Fruit fly (Drosophila melanogaster) whole organism, prepupa: ENCODE data around the gene CG15641.
A peak's percentile ranks its signal among the peaks of the same experiment; 100 is the strongest.

Experiments used
- Blimp-1 ChIP-seq: fragments of 200-800 bp; sonication (Bioruptor generic); optimal IDR thresholded peaks from 3 replicates; lab custom pipeline; 2017; ENCODE audit warnings: missing biosample characterization, missing genetic modification characterization, mild to moderate bottlenecking, moderate library complexity, missing genetic modification reagents
- CG10631 ChIP-seq: fragments of 200-800 bp; sonication (Bioruptor generic); optimal IDR thresholded peaks from 2 replicates; lab custom pipeline; 2016; ENCODE audit warnings: missing biosample characterization, missing genetic modification characterization
- CG10669 ChIP-seq: fragments of 200-800 bp; sonication (Bioruptor generic); optimal IDR thresholded peaks from 3 replicates; lab custom pipeline; 2018; ENCODE audit warnings: missing biosample characterization, mild to moderate bottlenecking, missing genetic modification characterization, moderate library complexity
- CG11294 ChIP-seq: fragments of 200-800 bp; sonication (Bioruptor generic); IDR thresholded peaks from 2 replicates; pipeline ENCODE4 v1.3.6; 2022; ENCODE audit warnings: missing biosample characterization, missing genetic modification characterization
- CG11762 ChIP-seq: fragments of 200-800 bp; sonication (Bioruptor generic); optimal IDR thresholded peaks from 3 replicates; lab custom pipeline; 2016; ENCODE audit warnings: missing biosample characterization, missing genetic modification characterization; ENCODE audit not compliant: insufficient read depth
- CG11902 ChIP-seq: fragments of 200-800 bp; sonication (Bioruptor generic); optimal IDR thresholded peaks from 3 replicates; lab custom pipeline; 2016; ENCODE audit warnings: missing biosample characterization, missing genetic modification characterization
- CG15336 ChIP-seq: fragments of 200-800 bp; sonication (Bioruptor generic); IDR thresholded peaks from 2 replicates; pipeline ENCODE4 v1.3.6; 2022; ENCODE audit warnings: missing biosample characterization, missing genetic modification characterization
- CG1621 ChIP-seq: fragments of 200-800 bp; sonication (Bioruptor generic); optimal IDR thresholded peaks from 3 replicates; lab custom pipeline; 2018; ENCODE audit warnings: missing biosample characterization, mild to moderate bottlenecking, missing genetic modification characterization
- CG16779 ChIP-seq: fragments of 200-800 bp; sonication (Bioruptor generic); optimal IDR thresholded peaks from 3 replicates; lab custom pipeline; 2017; ENCODE audit warnings: missing biosample characterization, mild to moderate bottlenecking, missing genetic modification characterization
- CG31627 ChIP-seq: fragments of 200-800 bp; sonication (Bioruptor generic); optimal IDR thresholded peaks from 3 replicates; lab custom pipeline; 2016; ENCODE audit warnings: missing biosample characterization, missing genetic modification characterization
- CG32006 ChIP-seq: fragments of 200-800 bp; sonication (Bioruptor generic); optimal IDR thresholded peaks from 3 replicates; lab custom pipeline; 2017; ENCODE audit warnings: missing biosample characterization, mild to moderate bottlenecking, missing genetic modification characterization
- CG34406 ChIP-seq: fragments of 200-800 bp; sonication (Bioruptor generic); optimal IDR thresholded peaks from 3 replicates; lab custom pipeline; 2016; ENCODE audit warnings: missing biosample characterization, missing genetic modification characterization
- CG3919 ChIP-seq: fragments of 200-800 bp; sonication (Bioruptor generic); optimal IDR thresholded peaks from 3 replicates; lab custom pipeline; 2016; ENCODE audit warnings: missing biosample characterization, missing genetic modification characterization
- CG6163 ChIP-seq: fragments of 200-800 bp; sonication (Bioruptor generic); IDR thresholded peaks from 3 replicates; pipeline ENCODE4 v1.3.6; 2022; ENCODE audit warnings: missing biosample characterization, missing genetic modification characterization
- CG6792 ChIP-seq: fragments of 200-800 bp; sonication (Bioruptor generic); optimal IDR thresholded peaks from 3 replicates; lab custom pipeline; 2016; ENCODE audit warnings: missing biosample characterization, missing genetic modification characterization
- CG6808 ChIP-seq: fragments of 200-800 bp; sonication (Bioruptor generic); optimal IDR thresholded peaks from 3 replicates; lab custom pipeline; 2017; ENCODE audit warnings: missing biosample characterization, missing genetic modification characterization, mild to moderate bottlenecking, moderate library complexity, missing genetic modification reagents
- CG6854 ChIP-seq: fragments of 200-800 bp; sonication (Bioruptor generic); optimal IDR thresholded peaks from 2 replicates; lab custom pipeline; 2017; ENCODE audit warnings: missing biosample characterization, mild to moderate bottlenecking, missing genetic modification characterization
- CG7368 ChIP-seq: fragments of 200-800 bp; sonication (Bioruptor generic); optimal IDR thresholded peaks from 3 replicates; lab custom pipeline; 2016; ENCODE audit warnings: missing biosample characterization, missing genetic modification characterization
- CG8119 ChIP-seq: fragments of 200-800 bp; sonication (Bioruptor generic); IDR thresholded peaks from 3 replicates; pipeline ENCODE4 v1.3.6; 2022; ENCODE audit warnings: missing biosample characterization, missing genetic modification characterization
- CG8319 ChIP-seq: fragments of 200-800 bp; sonication (Bioruptor generic); optimal IDR thresholded peaks from 3 replicates; lab custom pipeline; 2016; ENCODE audit warnings: missing biosample characterization, missing genetic modification characterization
- CG8632 ChIP-seq: fragments of 200-800 bp; sonication (Bioruptor generic); optimal IDR thresholded peaks from 3 replicates; lab custom pipeline; 2016; ENCODE audit warnings: missing biosample characterization, missing genetic modification characterization
- Eip75B ChIP-seq: fragments of 200-800 bp; sonication (Bioruptor generic); optimal IDR thresholded peaks from 3 replicates; lab custom pipeline; 2016; ENCODE audit warnings: missing biosample characterization, missing genetic modification characterization
- Eip93F ChIP-seq: fragments of 200-800 bp; sonication (Bioruptor generic); optimal IDR thresholded peaks from 2 replicates; lab custom pipeline; 2016; ENCODE audit warnings: missing biosample characterization, mild to moderate bottlenecking, missing genetic modification characterization
- Ets21C ChIP-seq: fragments of 200-800 bp; sonication (Bioruptor generic); optimal IDR thresholded peaks from 3 replicates; lab custom pipeline; 2016; ENCODE audit warnings: missing biosample characterization, missing genetic modification characterization
- Ets96B ChIP-seq: fragments of 200-800 bp; optimal IDR thresholded peaks from 2 replicates; lab custom pipeline; 2019; ENCODE audit warnings: missing biosample characterization, mild to moderate bottlenecking, missing genetic modification characterization, moderate library complexity
- Gug ChIP-seq: fragments of 200-800 bp; sonication (Bioruptor generic); IDR thresholded peaks from 2 replicates; pipeline ENCODE4 v1.3.6; 2022; ENCODE audit warnings: missing biosample characterization, missing genetic modification characterization
- Hr39 ChIP-seq: fragments of 200-800 bp; sonication (Bioruptor generic); optimal IDR thresholded peaks from 2 replicates; lab custom pipeline; 2016; ENCODE audit warnings: missing biosample characterization, missing genetic modification characterization
- Hr4 ChIP-seq: fragments of 200-800 bp; sonication (Bioruptor generic); optimal IDR thresholded peaks from 3 replicates; lab custom pipeline; 2016; ENCODE audit warnings: missing biosample characterization, missing genetic modification characterization
- Met ChIP-seq: fragments of 200-800 bp; sonication (Bioruptor generic); optimal IDR thresholded peaks from 3 replicates; lab custom pipeline; 2016; ENCODE audit warnings: missing biosample characterization, missing genetic modification characterization
- OdsH ChIP-seq: fragments of 200-800 bp; sonication (Bioruptor generic); optimal IDR thresholded peaks from 3 replicates; lab custom pipeline; 2016; ENCODE audit warnings: missing biosample characterization, missing genetic modification characterization
- Smox ChIP-seq: fragments of 200-800 bp; sonication (Bioruptor generic); optimal IDR thresholded peaks from 3 replicates; lab custom pipeline; 2016; ENCODE audit warnings: missing biosample characterization, missing genetic modification characterization
- Sox102F ChIP-seq: fragments of 200-800 bp; sonication (Bioruptor generic); optimal IDR thresholded peaks from 2 replicates; lab custom pipeline; 2016; ENCODE audit warnings: missing biosample characterization, mild to moderate bottlenecking, missing genetic modification characterization
- Sox14 ChIP-seq: fragments of 200-800 bp; sonication (Bioruptor generic); optimal IDR thresholded peaks from 3 replicates; lab custom pipeline; 2016; ENCODE audit warnings: missing biosample characterization, missing genetic modification characterization
- Sox15 ChIP-seq: fragments of 200-800 bp; sonication (Bioruptor generic); optimal IDR thresholded peaks from 3 replicates; lab custom pipeline; 2016; ENCODE audit warnings: missing biosample characterization, missing genetic modification characterization
- achi ChIP-seq: fragments of 200-800 bp; sonication (Bioruptor generic); optimal IDR thresholded peaks from 3 replicates; lab custom pipeline; 2016; ENCODE audit warnings: missing biosample characterization, missing genetic modification characterization
- acj6 ChIP-seq: fragments of 200-800 bp; sonication (Bioruptor generic); optimal IDR thresholded peaks from 3 replicates; lab custom pipeline; 2016; ENCODE audit warnings: missing biosample characterization, missing genetic modification characterization
- cyc ChIP-seq: fragments of 200-800 bp; sonication (Bioruptor generic); optimal IDR thresholded peaks from 3 replicates; lab custom pipeline; 2016; ENCODE audit warnings: missing biosample characterization, missing genetic modification characterization
- dsx ChIP-seq: fragments of 200-800 bp; optimal IDR thresholded peaks from 3 replicates; lab custom pipeline; 2019; ENCODE audit warnings: missing biosample characterization, mild to moderate bottlenecking, missing genetic modification characterization, moderate library complexity; ENCODE audit not compliant: poor library complexity, severe bottlenecking
- esn ChIP-seq: fragments of 200-800 bp; sonication (Bioruptor generic); optimal IDR thresholded peaks from 2 replicates; lab custom pipeline; 2016; ENCODE audit warnings: missing biosample characterization, mild to moderate bottlenecking, missing genetic modification characterization, moderate library complexity
- fd59A ChIP-seq: fragments of 200-800 bp; sonication (Bioruptor generic); optimal IDR thresholded peaks from 2 replicates; lab custom pipeline; 2017; ENCODE audit warnings: missing biosample characterization, mild to moderate bottlenecking, missing genetic modification characterization, missing genetic modification reagents
- fd85E ChIP-seq: fragments of 200-800 bp; sonication (Bioruptor generic); optimal IDR thresholded peaks from 3 replicates; lab custom pipeline; 2016; ENCODE audit warnings: missing biosample characterization, missing genetic modification characterization
- lz ChIP-seq: fragments of 200-800 bp; sonication (Bioruptor generic); optimal IDR thresholded peaks from 3 replicates; lab custom pipeline; 2016; ENCODE audit warnings: missing biosample characterization, missing genetic modification characterization
- pdm3 ChIP-seq: fragments of 200-800 bp; sonication (Bioruptor generic); optimal IDR thresholded peaks from 3 replicates; lab custom pipeline; 2016; ENCODE audit warnings: missing biosample characterization, missing genetic modification characterization
- salr ChIP-seq, 2 experiments: fragments of 200-800 bp; sonication (Bioruptor generic); optimal IDR thresholded peaks; 3 replicates each; lab custom pipeline; 2016 to 2018; ENCODE audit warnings: missing biosample characterization in 2 of 2, missing genetic modification characterization in 2 of 2, mild to moderate bottlenecking in 1 of 2
- spab ChIP-seq: fragments of 200-800 bp; sonication (Bioruptor generic); optimal IDR thresholded peaks from 2 replicates; lab custom pipeline; 2017; ENCODE audit warnings: missing biosample characterization, mild to moderate bottlenecking, missing genetic modification characterization, missing genetic modification reagents
- ss ChIP-seq, 2 experiments: fragments of 200-800 bp; sonication (Bioruptor generic); optimal IDR thresholded peaks; 2 replicates in 1 of 2; 3 replicates in 1 of 2; lab custom pipeline; 2017 to 2018; ENCODE audit warnings: mild to moderate bottlenecking in 2 of 2, missing biosample characterization in 2 of 2, missing genetic modification characterization in 2 of 2, moderate library complexity in 1 of 2
- svp ChIP-seq: fragments of 200-800 bp; sonication (Bioruptor generic); peaks from one replicate; lab custom pipeline; 2016; ENCODE audit warnings: missing biosample characterization, missing genetic modification characterization

The CG15641 gene

DNA sequence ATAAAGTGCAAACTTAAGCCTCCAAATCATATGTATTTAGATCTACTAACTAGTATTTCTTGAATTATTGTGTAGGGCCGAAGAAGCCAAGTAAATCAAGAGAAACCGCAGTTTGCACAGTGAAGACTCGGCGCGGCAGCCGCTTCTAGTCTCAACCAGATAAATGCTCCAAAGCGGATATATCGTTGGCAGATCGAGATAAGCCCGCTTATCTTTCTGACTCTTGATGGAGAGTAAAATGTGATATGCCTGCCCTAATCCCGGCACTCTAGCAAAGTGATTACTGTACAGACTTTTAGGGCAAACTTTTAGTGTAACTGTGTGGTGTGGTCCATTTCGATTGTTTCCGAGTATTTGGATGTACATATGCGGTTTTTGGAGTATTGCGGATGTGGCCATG is 18.9 kb upstream of the CG15641 start (continued):
- no peak for TF ChIP-seq Smox (GFP tag; lab: Kevin White, UChicago)
- TF ChIP-seq Met = no peak
- no peak for TF ChIP-seq CG11294 (GFP tag; lab: Robert Waterston, UW)
- no peak for TF ChIP-seq Eip93F (GFP tag; lab: Kevin White, UChicago)
- TF ChIP-seq lz (GFP tag; lab: Kevin White, UChicago) = no peak
- TF ChIP-seq Ets96B (tag; lab: Kevin White, UChicago) = no peak
- TF ChIP-seq Hr39 (GFP tag; lab: Kevin White, UChicago) = peak; percentile 12
- peak; percentile 2 for TF ChIP-seq cyc (GFP tag; lab: Kevin White, UChicago)
- no peak for TF ChIP-seq CG11762
- no peak for TF ChIP-seq salr (GFP tag; optimal IDR thresholded peaks at IDR 0.05; lab: Kevin White, UChicago)
- no peak for TF ChIP-seq CG1621
- TF ChIP-seq Sox102F = no peak
- no peak for TF ChIP-seq CG8119 (GFP tag; lab: Robert Waterston, UW)
- no peak for TF ChIP-seq Sox14
- TF ChIP-seq ss (GFP tag; optimal IDR thresholded peaks at IDR 0.05; lab: Kevin White, UChicago) = no peak
- no peak for TF ChIP-seq CG11902 (GFP tag; lab: Kevin White, UChicago)
- TF ChIP-seq CG34406 (GFP tag; lab: Kevin White, UChicago) = no peak
- no peak for TF ChIP-seq fd59A
- no peak for TF ChIP-seq pdm3 (GFP tag; lab: Kevin White, UChicago)
- TF ChIP-seq OdsH (GFP tag; lab: Kevin White, UChicago) = peak; percentile 36
- TF ChIP-seq CG8319 = no peak

DNA sequence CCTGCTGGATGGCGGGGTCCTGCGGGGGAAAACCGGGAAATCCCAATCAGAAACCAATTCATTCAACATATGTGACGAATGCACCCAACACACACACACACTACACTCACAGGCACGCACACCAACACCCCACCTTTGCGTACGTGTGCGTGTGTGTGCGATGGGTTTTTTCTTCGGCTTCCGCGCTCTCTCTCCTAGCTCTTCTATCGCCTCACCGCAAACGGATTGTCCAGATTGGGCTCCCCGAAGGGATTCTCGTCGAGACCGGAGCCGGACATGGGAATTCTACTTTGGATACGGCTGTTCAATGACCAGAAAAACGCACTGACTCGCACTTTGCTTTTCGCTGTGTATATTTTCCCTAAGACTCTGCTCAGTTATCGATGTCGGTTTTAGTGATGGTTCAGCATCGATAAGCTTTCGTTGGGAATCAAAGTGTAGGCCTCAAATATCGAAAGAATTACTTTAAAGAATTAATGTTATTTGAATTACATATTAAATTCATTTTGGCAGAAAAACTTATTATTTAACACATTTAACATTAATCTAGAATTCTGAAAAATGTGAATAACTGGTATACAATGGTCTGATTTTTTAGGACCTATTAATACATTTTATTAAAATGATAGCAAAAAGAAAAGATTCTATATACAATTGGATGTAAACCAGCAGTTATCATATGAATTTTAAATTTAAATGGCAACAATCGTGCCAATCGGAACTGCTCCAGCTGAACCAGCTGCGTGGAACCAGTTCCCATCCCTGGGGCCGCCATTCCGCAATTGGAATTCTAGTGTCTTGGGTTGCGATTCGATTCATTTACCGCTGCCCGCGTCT is 18.0 kb upstream of the CG15641 start, which contains the start of the genes Scamp and Ahcy:
Gene Scamp (minus strand): TSS at position 394 of the 837 bp plus-strand sequence.
Gene Ahcy (plus strand): TSS at position 772 of the 837 bp plus-strand sequence.
- TF ChIP-seq CG11762 (no peak), CG6163 (GFP tag; lab: Robert Waterston, UW) (0 out of 3 replicates have a peak, but pooled peaks have one; percentile 12), CG6808 (no peak), esn (GFP tag; lab: Kevin White, UChicago) (peak; percentile 45), CG6792 (no peak), CG10669 (no peak), Gug (GFP tag; lab: Robert Waterston, UW) (no peak), CG34406 (GFP tag; lab: Kevin White, UChicago) (no peak), CG6854 (GFP tag; lab: Kevin White, UChicago) (no peak), Sox15 (GFP tag; lab: Kevin White, UChicago) (no peak), CG16779 (peak; percentile 10), Smox (GFP tag; lab: Kevin White, UChicago) (peak; percentile 28), CG31627 (GFP tag; lab: Kevin White, UChicago) (no peak), Sox102F (peak; percentile 26), fd85E (GFP tag; lab: Kevin White, UChicago) (no peak), Eip93F (GFP tag; lab: Kevin White, UChicago) (no peak), Ets21C (GFP tag; lab: Kevin White, UChicago) (peak; percentile 10), dsx (no peak), CG15336 (GFP tag; lab: Robert Waterston, UW) (0 out of 2 replicates have a peak, but pooled peaks have one; percentile 32), CG7368 (GFP tag; lab: Kevin White, UChicago) (no peak), CG1621 (no peak), CG8119 (GFP tag; lab: Robert Waterston, UW) (no peak), Eip75B (GFP tag; lab: Kevin White, UChicago) (peak; percentile 30), Hr39 (GFP tag; lab: Kevin White, UChicago) (peak; percentile 26), Hr4 (peak; percentile 32), pdm3 (GFP tag; lab: Kevin White, UChicago) (peak; percentile 26), spab (GFP tag; lab: Kevin White, UChicago) (no peak), cyc (GFP tag; lab: Kevin White, UChicago) (peak; percentile 24), acj6 (peak; percentile 12), CG10631 (GFP tag; lab: Kevin White, UChicago) (peak; percentile 26), CG8632 (no peak), CG32006 (GFP tag; lab: Kevin White, UChicago) (no peak), salr (GFP tag; optimal IDR thresholded peaks at IDR 0.05; lab: Kevin White, UChicago) (no peak), achi (GFP tag; lab: Kevin White, UChicago) (peak; percentile 4), OdsH (GFP tag; lab: Kevin White, UChicago) (peak; percentile 27), CG3919 (peak; percentile 26), svp (GFP tag; lab: Kevin White, UChicago) (peak; percentile 41), Blimp-1 (GFP tag; lab: Kevin White, UChicago) (no peak)
